Fruit fly (Drosophila melanogaster): ENCODE measurements around the gene RabGGTb.

DNA sequence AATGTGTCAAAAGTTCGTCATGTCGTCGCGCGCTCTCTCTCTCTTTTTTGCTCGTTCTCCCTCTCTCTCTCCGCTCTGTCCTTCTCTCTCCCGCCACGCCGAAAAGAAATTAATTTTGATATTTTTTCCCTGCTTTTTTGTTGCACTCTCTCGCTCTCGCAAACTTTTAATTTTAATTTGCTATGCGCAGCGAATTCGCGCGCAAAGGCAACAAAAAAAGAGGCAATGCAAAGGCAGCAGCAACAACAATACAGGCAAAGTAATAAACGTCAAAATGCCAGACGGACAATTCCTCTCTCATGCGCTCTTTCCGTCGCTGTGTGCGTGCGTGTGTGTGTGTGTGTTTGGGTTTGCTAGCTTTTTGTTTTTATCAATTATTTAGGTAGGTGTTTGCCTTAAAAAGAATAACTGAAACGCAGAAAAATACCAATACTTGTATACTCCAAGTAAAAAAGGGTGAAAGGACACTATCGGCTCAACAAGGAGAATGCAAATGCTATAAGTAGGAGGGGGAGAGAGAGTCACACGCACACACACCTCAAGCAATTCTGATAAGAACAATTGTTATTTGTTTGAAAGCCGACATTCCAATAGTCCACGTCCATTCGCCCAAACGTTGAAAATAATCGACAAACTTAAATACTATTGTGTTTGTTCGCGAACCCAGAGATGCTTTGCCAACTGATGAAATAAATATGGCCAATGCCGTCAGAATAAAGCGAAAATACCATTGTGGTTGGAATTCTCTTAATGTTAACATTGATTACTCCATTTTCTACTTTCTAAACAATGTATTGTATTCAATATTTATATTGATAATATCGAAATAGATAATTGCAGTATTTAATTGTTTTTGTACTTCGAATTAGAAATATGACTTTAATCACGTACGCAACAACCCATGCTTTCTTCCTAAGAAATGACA, 8.0 kb downstream of the RabGGTb start:
- TF ChIP-seq fkh (GFP tag; optimal IDR thresholded peaks at IDR 0.05) (no peak), lz (GFP tag; optimal IDR thresholded peaks at IDR 0.05) (no peak), CG7368 (GFP tag; optimal IDR thresholded peaks at IDR 0.05) (no peak), CG10631 (GFP tag; optimal IDR thresholded peaks at IDR 0.05) (no peak), CG6808 (GFP tag; optimal IDR thresholded peaks at IDR 0.05) (peak; percentile 65)

Data from whole organism, prepupa.